Fruit fly (Drosophila melanogaster) whole organism, embryonic: ENCODE measurements around the gene Arf4.
A peak's percentile ranks its signal among the peaks of the same experiment; 100 is the strongest.

ENCODE experiments used
- B-H2 ChIP-seq: fragments of 200-800 bp; sonication (Bioruptor generic); optimal IDR thresholded peaks from 2 replicates; lab custom pipeline; 2018; ENCODE audit warnings: missing biosample characterization, mild to moderate bottlenecking, missing genetic modification characterization
- BEAF-32 ChIP-seq: fragments of 200-800 bp; sonication (Bioruptor generic); optimal IDR thresholded peaks from 3 replicates; lab custom pipeline; 2017; ENCODE audit warnings: missing biosample characterization, missing genetic modification characterization, mild to moderate bottlenecking, moderate library complexity, missing genetic modification reagents
- Bteb2 ChIP-seq: fragments of 200-800 bp; sonication (Bioruptor generic); optimal IDR thresholded peaks from 2 replicates; lab custom pipeline; 2016; ENCODE audit warnings: missing biosample characterization, missing genetic modification characterization
- CG1024 ChIP-seq: fragments of 200-800 bp; sonication (Bioruptor generic); IDR thresholded peaks from 2 replicates; pipeline ENCODE4 v1.3.6; 2022; ENCODE audit warnings: missing biosample characterization, missing genetic modification characterization
- CG11723 ChIP-seq: fragments of 200-800 bp; sonication (Bioruptor generic); optimal IDR thresholded peaks from 2 replicates; lab custom pipeline; 2017; ENCODE audit warnings: missing biosample characterization, mild to moderate bottlenecking, missing genetic modification characterization
- CG12659 ChIP-seq: fragments of 200-800 bp; sonication (Bioruptor generic); optimal IDR thresholded peaks from 3 replicates; lab custom pipeline; 2017; ENCODE audit warnings: mild to moderate bottlenecking, missing biosample characterization, missing genetic modification reagents, missing genetic modification characterization
- CG1603 ChIP-seq: fragments of 200-800 bp; sonication (Bioruptor generic); optimal IDR thresholded peaks from 2 replicates; lab custom pipeline; 2019; ENCODE audit warnings: missing biosample characterization, mild to moderate bottlenecking, missing genetic modification characterization, moderate library complexity
- CG17361 ChIP-seq: fragments of 200-800 bp; sonication (Bioruptor generic); IDR thresholded peaks from 3 replicates; pipeline ENCODE4 v1.3.6; 2022; ENCODE audit warnings: missing biosample characterization, missing genetic modification characterization
- CG17568 ChIP-seq: fragments of 200-800 bp; sonication (Bioruptor generic); optimal IDR thresholded peaks from 2 replicates; lab custom pipeline; 2018; ENCODE audit warnings: missing biosample characterization, mild to moderate bottlenecking, missing genetic modification characterization, moderate library complexity
- CG17802 ChIP-seq: fragments of 200-800 bp; sonication (Bioruptor generic); optimal IDR thresholded peaks from 2 replicates; lab custom pipeline; 2018; ENCODE audit warnings: missing biosample characterization, mild to moderate bottlenecking, missing genetic modification characterization, moderate library complexity
- CG2116 ChIP-seq: fragments of 200-800 bp; sonication (Bioruptor generic); optimal IDR thresholded peaks from 3 replicates; lab custom pipeline; 2018; ENCODE audit warnings: missing biosample characterization, mild to moderate bottlenecking, missing genetic modification characterization
- CG2875 ChIP-seq: fragments of 200-800 bp; sonication (Bioruptor generic); optimal IDR thresholded peaks from 2 replicates; lab custom pipeline; 2017; ENCODE audit warnings: missing biosample characterization, mild to moderate bottlenecking, missing genetic modification characterization, missing genetic modification reagents
- CG30020 ChIP-seq: fragments of 200-800 bp; optimal IDR thresholded peaks from 2 replicates; lab custom pipeline; 2019; ENCODE audit warnings: missing biosample characterization, mild to moderate bottlenecking, missing genetic modification characterization, moderate library complexity
- CG3065 ChIP-seq: fragments of 200-800 bp; sonication (Bioruptor generic); optimal IDR thresholded peaks from 2 replicates; lab custom pipeline; 2016; ENCODE audit warnings: missing biosample characterization, missing genetic modification characterization
- CG31388 ChIP-seq: fragments of 200-800 bp; sonication (Bioruptor generic); optimal IDR thresholded peaks from 2 replicates; lab custom pipeline; 2016; ENCODE audit warnings: missing biosample characterization, missing genetic modification characterization
- CG34376 ChIP-seq: fragments of 200-800 bp; sonication (Bioruptor generic); optimal IDR thresholded peaks from 2 replicates; lab custom pipeline; 2018; ENCODE audit warnings: missing biosample characterization, mild to moderate bottlenecking, missing genetic modification characterization
- CG6791 ChIP-seq: fragments of 200-800 bp; sonication (Bioruptor generic); IDR thresholded peaks from 3 replicates; pipeline ENCODE4 v1.3.6; 2022; ENCODE audit warnings: missing biosample characterization, missing genetic modification characterization; ENCODE audit not compliant: partially characterized antibody
- CG7357 ChIP-seq: fragments of 200-800 bp; sonication (Bioruptor generic); IDR thresholded peaks from 3 replicates; pipeline ENCODE4 v1.3.6; 2022; ENCODE audit warnings: missing biosample characterization, missing genetic modification characterization
- CG7372 ChIP-seq: fragments of 200-800 bp; sonication (Bioruptor generic); IDR thresholded peaks from 2 replicates; pipeline ENCODE4 v1.3.6; 2022; ENCODE audit warnings: missing biosample characterization, missing genetic modification characterization
- CTCF ChIP-seq: fragments of 200-800 bp; sonication (Bioruptor generic); optimal IDR thresholded peaks from 2 replicates; lab custom pipeline; 2017; ENCODE audit warnings: missing biosample characterization, mild to moderate bottlenecking, missing genetic modification characterization, moderate library complexity
- Dip2 ChIP-seq: fragments of 200-800 bp; sonication (Bioruptor generic); IDR thresholded peaks from 2 replicates; pipeline ENCODE4 v1.3.6; 2022; ENCODE audit warnings: missing biosample characterization, missing genetic modification characterization
- Dll ChIP-seq: fragments of 200-800 bp; sonication (Bioruptor generic); IDR thresholded peaks from 4 replicates; pipeline ENCODE4 v1.3.6; 2022; ENCODE audit warnings: missing biosample characterization, missing genetic modification characterization; ENCODE audit not compliant: partially characterized antibody
- Dref ChIP-seq: fragments of 200-800 bp; sonication (Bioruptor generic); IDR thresholded peaks from 2 replicates; pipeline ENCODE4 v1.3.6; 2022; ENCODE audit warnings: missing biosample characterization, missing genetic modification characterization
- HLH4C ChIP-seq: fragments of 200-800 bp; sonication (Bioruptor generic); IDR thresholded peaks from 3 replicates; pipeline ENCODE4 v1.3.6; 2022; ENCODE audit warnings: missing biosample characterization, missing genetic modification characterization; ENCODE audit not compliant: partially characterized antibody
- Lhr ChIP-seq: fragments of 200-800 bp; sonication (Bioruptor generic); optimal IDR thresholded peaks from 3 replicates; lab custom pipeline; 2017; ENCODE audit warnings: mild to moderate bottlenecking, missing biosample characterization, missing genetic modification reagents, missing genetic modification characterization
- ash1 ChIP-seq: fragments of 200-800 bp; sonication (Bioruptor generic); optimal IDR thresholded peaks from 2 replicates; lab custom pipeline; 2018; ENCODE audit warnings: missing biosample characterization, mild to moderate bottlenecking, missing genetic modification characterization
- emc ChIP-seq: fragments of 200-800 bp; sonication (Bioruptor generic); optimal IDR thresholded peaks from 2 replicates; lab custom pipeline; 2016; ENCODE audit warnings: missing biosample characterization, missing genetic modification characterization
- fd96Cb ChIP-seq: fragments of 200-800 bp; sonication (Bioruptor generic); optimal IDR thresholded peaks from 2 replicates; lab custom pipeline; 2018; ENCODE audit warnings: missing biosample characterization, mild to moderate bottlenecking, missing genetic modification characterization, moderate library complexity
- gem ChIP-seq: fragments of 200-800 bp; sonication (Bioruptor generic); optimal IDR thresholded peaks from 2 replicates; lab custom pipeline; 2019; ENCODE audit warnings: missing biosample characterization, mild to moderate bottlenecking, missing genetic modification characterization, moderate library complexity
- gsb-n ChIP-seq: fragments of 200-800 bp; sonication (Bioruptor generic); optimal IDR thresholded peaks from 3 replicates; lab custom pipeline; 2018; ENCODE audit warnings: missing biosample characterization, mild to moderate bottlenecking, missing genetic modification characterization
- kay ChIP-seq: fragments of 200-800 bp; sonication (Bioruptor generic); optimal IDR thresholded peaks from 2 replicates; lab custom pipeline; 2016; ENCODE audit warnings: missing biosample characterization, missing genetic modification characterization
- lov ChIP-seq, 2 experiments: fragments of 200-800 bp in 1 of 2; fragments of >200 bp in 1 of 2; sonication (Bioruptor generic) in 1 of 2; IDR thresholded peaks in 1 of 2; optimal IDR thresholded peaks in 1 of 2; 2 replicates in 1 of 2; 3 replicates in 1 of 2; pipeline versions ENCODE4 v1.3.6 to Lab custom; 2017 to 2022; ENCODE audit warnings: missing biosample characterization in 1 of 2, missing genetic modification characterization in 1 of 2
- otp ChIP-seq: fragments of 200-800 bp; sonication (Bioruptor generic); IDR thresholded peaks from 3 replicates; pipeline ENCODE4, ENCODE4 v1.3.6; 2022; ENCODE audit warnings: missing biosample characterization, missing genetic modification characterization
- row ChIP-seq: fragments of 200-800 bp; sonication (Bioruptor generic); IDR thresholded peaks from 3 replicates; pipeline ENCODE4 v1.3.6; 2022; ENCODE audit warnings: missing biosample characterization, missing genetic modification characterization
- sc ChIP-seq, 3 experiments: fragments of >200 bp in 2 of 3; fragments of 200-800 bp in 1 of 3; sonication (Bioruptor generic) in 1 of 3; optimal IDR thresholded peaks; 2 replicates in 2 of 3; 3 replicates in 1 of 3; lab custom pipeline; 2017; ENCODE audit warnings: mild to moderate bottlenecking in 1 of 3, missing biosample characterization in 1 of 3, missing genetic modification characterization in 1 of 3, missing genetic modification reagents in 1 of 3
- sens ChIP-seq: fragments of 200-800 bp; sonication (Bioruptor generic); peaks from one replicate; lab custom pipeline; 2016; ENCODE audit warnings: missing biosample characterization, missing genetic modification characterization
- slou ChIP-seq: fragments of 200-800 bp; sonication (Bioruptor generic); optimal IDR thresholded peaks from 3 replicates; lab custom pipeline; 2016; ENCODE audit warnings: missing biosample characterization, missing genetic modification characterization
- ssp ChIP-seq: fragments of 200-800 bp; sonication (Bioruptor generic); IDR thresholded peaks from 2 replicates; pipeline ENCODE4 v1.3.6; 2022; ENCODE audit warnings: missing biosample characterization, missing genetic modification characterization
- stwl ChIP-seq: fragments of 200-800 bp; sonication (Bioruptor generic); optimal IDR thresholded peaks from 3 replicates; lab custom pipeline; 2018; ENCODE audit warnings: missing biosample characterization, mild to moderate bottlenecking, missing genetic modification characterization, moderate library complexity
- tio ChIP-seq: fragments of 200-800 bp; sonication (Bioruptor generic); optimal IDR thresholded peaks from 2 replicates; lab custom pipeline; 2017; ENCODE audit warnings: missing biosample characterization, missing genetic modification characterization, inconsistent platforms
- tna ChIP-seq: fragments of 200-800 bp; sonication (Bioruptor generic); IDR thresholded peaks from 2 replicates; pipeline ENCODE4 v1.3.6; 2022; ENCODE audit warnings: missing biosample characterization, missing genetic modification characterization; ENCODE audit not compliant: partially characterized antibody
- wek ChIP-seq: fragments of 200-800 bp; sonication (Bioruptor generic); optimal IDR thresholded peaks from 3 replicates; lab custom pipeline; 2018; ENCODE audit warnings: missing biosample characterization, mild to moderate bottlenecking, missing genetic modification characterization, moderate library complexity
- zen ChIP-seq: fragments of 200-800 bp; sonication (Bioruptor generic); optimal IDR thresholded peaks from 3 replicates; lab custom pipeline; 2018; ENCODE audit warnings: missing biosample characterization, mild to moderate bottlenecking, missing genetic modification characterization, moderate library complexity

Gene Arf4

DNA sequence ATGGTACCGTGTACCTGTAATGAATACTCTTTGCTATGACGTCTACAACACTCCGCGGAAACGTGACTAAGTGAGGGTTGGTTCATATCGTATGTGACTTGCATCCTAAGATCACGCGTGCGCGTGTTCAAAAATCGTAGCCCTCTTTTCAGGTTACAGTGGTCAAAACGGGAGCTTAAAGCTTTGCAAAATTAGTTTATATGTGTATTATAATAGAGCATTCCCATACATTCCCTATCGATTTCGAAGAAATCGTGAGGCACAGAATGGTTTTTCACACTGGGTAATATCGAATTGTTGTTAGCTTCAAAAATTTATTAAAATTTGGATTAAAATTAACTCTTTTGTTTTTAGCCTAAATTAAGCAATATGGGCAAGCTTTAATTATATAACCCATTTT is 22.5 kb downstream of the Arf4 start (continued):
- TF ChIP-seq gsb-n (tag; lab: Kevin White, UChicago) (no peak), CG2875 (GFP tag; lab: Kevin White, UChicago) (no peak), ash1 (GFP tag; lab: Kevin White, UChicago) (no peak), CG34376 (GFP tag; lab: Kevin White, UChicago) (peak; percentile 27), B-H2 (GFP tag; lab: Kevin White, UChicago) (peak; percentile 6)

- TF ChIP-seq lov (optimal IDR thresholded peaks at IDR 0.05; lab: Kevin White, UChicago) = no peak
- no peak for TF ChIP-seq lov (GFP tag; IDR thresholded peaks at IDR 0.05; lab: Robert Waterston, UW)
- TF ChIP-seq Dref (GFP tag; lab: Robert Waterston, UW) = no peak
- no peak for TF ChIP-seq Dip2 (GFP tag; lab: Robert Waterston, UW)
- no peak for TF ChIP-seq kay (GFP tag; lab: Kevin White, UChicago)
- TF ChIP-seq CG17802 (tag; lab: Kevin White, UChicago) = peak; percentile 34
- no peak for TF ChIP-seq otp (GFP tag; lab: Robert Waterston, UW)
- TF ChIP-seq CG17568 (GFP tag; lab: Kevin White, UChicago) = no peak
These were observed 23.2 kb downstream of the Arf4 start, which contains the start of gene Kif3C for dm6 chr4:1147166-1147565. Gene Kif3C (plus strand): TSS chr4:1147466.

DNA sequence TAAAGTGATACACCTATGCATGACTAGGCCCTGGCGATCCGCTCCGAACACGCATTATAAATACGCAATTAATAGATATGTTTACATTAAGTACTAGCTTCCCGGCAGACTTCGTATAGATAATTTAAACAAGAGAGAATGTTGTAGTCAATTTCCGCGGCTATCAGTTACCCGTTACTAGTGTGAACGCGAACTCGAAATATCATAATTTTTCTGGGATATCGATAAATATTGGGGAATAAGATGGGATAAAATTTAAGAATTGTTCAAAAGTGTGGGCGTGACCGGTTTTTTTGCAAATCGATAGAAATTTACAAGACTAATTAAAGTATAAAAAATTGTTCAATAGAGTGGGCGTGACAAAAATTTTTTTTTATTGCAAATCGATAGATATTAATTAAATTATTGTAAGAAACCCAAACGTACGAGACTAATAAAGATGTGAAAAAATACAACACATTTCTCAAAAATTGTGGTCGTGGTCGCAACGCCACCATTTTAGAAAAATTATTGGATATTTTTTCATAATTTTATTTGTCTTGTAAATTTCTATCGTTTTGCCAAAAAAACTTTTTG is 24.1 kb downstream of the Arf4 start:
- TF ChIP-seq CG3065 (GFP tag; lab: Kevin White, UChicago) = no peak
- no peak for TF ChIP-seq slou (GFP tag; lab: Kevin White, UChicago)
- TF ChIP-seq emc (GFP tag; lab: Kevin White, UChicago) = no peak
- TF ChIP-seq ash1 (GFP tag; lab: Kevin White, UChicago) = no peak
- TF ChIP-seq CG1024 (GFP tag; lab: Robert Waterston, UW) = peak; percentile 73
- TF ChIP-seq BEAF-32 (GFP tag; lab: Kevin White, UChicago) = peak; percentile 18
- TF ChIP-seq row = peak; percentile 27; the same call in 2 of the 3 replicates
- TF ChIP-seq CG7372 = no peak
- TF ChIP-seq ssp (GFP tag; lab: Robert Waterston, UW) = peak; percentile 62
- TF ChIP-seq tna (GFP tag; lab: Robert Waterston, UW) = no peak
- peak; percentile 97 for TF ChIP-seq CG17802 (tag; lab: Kevin White, UChicago)
- no peak for TF ChIP-seq tio
- peak; percentile 64 for TF ChIP-seq CG11723 (GFP tag; lab: Kevin White, UChicago)
- peak; percentile 5 for TF ChIP-seq CG2116 (GFP tag; lab: Kevin White, UChicago)
- TF ChIP-seq Dll (GFP tag; lab: Robert Waterston, UW) = 0 out of 4 replicates have a peak, but pooled peaks have one; percentile 17
- TF ChIP-seq sens (GFP tag; lab: Kevin White, UChicago) = peak; percentile 3
- TF ChIP-seq CG7357 = peak; percentile 17; the same call in 1 of the 3 replicates
- TF ChIP-seq CG1603 (tag; lab: Kevin White, UChicago) = peak; percentile 67
- TF ChIP-seq CG30020 = peak; percentile 93

DNA sequence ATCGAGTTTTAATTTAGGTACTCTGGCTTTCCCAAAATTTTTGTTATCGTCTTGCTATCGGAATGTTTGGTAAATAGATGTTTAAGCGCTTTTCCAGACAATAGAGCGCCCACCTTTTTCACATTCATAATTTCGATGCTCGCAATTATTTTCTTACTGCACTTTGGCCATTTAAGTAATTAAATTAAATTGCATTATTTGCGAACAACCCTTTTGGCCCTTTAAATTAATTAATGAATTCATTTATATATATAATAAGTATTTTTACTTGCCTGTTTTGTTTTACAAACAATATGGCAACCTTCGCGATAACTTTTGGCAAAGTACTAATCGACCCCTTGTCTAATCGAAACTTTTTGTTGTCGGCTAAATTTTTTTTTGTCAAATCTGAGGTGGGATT is 32.3 kb downstream of the Arf4 start:
- TF ChIP-seq stwl (tag; lab: Kevin White, UChicago) (peak; percentile 81), CG1603 (tag; lab: Kevin White, UChicago) (no peak), CG30020 (peak; percentile 94), gem (tag; lab: Kevin White, UChicago) (peak; percentile 51), CG12659 (peak; percentile 21), Lhr (GFP tag; lab: Kevin White, UChicago) (peak; percentile 41), CG6791 (GFP tag; lab: Robert Waterston, UW) (0 out of 3 replicates have a peak, but pooled peaks have one; percentile 28), HLH4C (GFP tag; lab: Robert Waterston, UW) (peak; percentile 32; the same call in 1 of the 3 replicates), CG17361 (GFP tag; lab: Robert Waterston, UW) (peak; percentile 57; the same call in 1 of the 3 replicates), Bteb2 (no peak), row (peak; percentile 59), CG7357 (peak; percentile 36; the same call in 1 of the 3 replicates), fd96Cb (tag; lab: Kevin White, UChicago) (peak; percentile 9), CTCF (no peak), zen (tag; lab: Kevin White, UChicago) (no peak), sc (optimal IDR thresholded peaks at IDR 0.05; lab: Kevin White, UChicago) (no peak), sc (GFP tag; optimal IDR thresholded peaks at IDR 0.05; lab: Kevin White, UChicago) (peak; percentile 1), CG31388 (GFP tag; lab: Kevin White, UChicago) (no peak), wek (GFP tag; lab: Kevin White, UChicago) (no peak)
